Worm (Caenorhabditis elegans) whole organism, L1 larva: ENCODE data around the gene Y40B10A.9.

Experiments
- C04F5.9 ChIP-seq: sonication (generic microtip); optimal IDR thresholded peaks from 2 replicates; lab custom pipeline; 2016; ENCODE audit warnings: missing genetic modification characterization, missing compliant biosample characterization
- aly-2 ChIP-seq: fragments of 150-350 bp; optimal IDR thresholded peaks from 2 replicates; lab custom pipeline; 2014; ENCODE audit warnings: missing biosample characterization, missing genetic modification characterization
- ceh-63 ChIP-seq: fragments of 200-800 bp; sonication (Bioruptor generic); optimal IDR thresholded peaks from 2 replicates; lab custom pipeline; 2018; ENCODE audit warnings: mild to moderate bottlenecking, missing genetic modification characterization, missing compliant biosample characterization
- ceh-8 ChIP-seq: fragments of 200-800 bp; sonication (Bioruptor generic); optimal IDR thresholded peaks from 2 replicates; lab custom pipeline; 2018; ENCODE audit warnings: mild to moderate bottlenecking, missing genetic modification characterization, moderate library complexity, missing compliant biosample characterization
- ceh-82 ChIP-seq, 3 experiments: fragments of 150-350 bp in 1 of 3; sonication (generic microtip) in 2 of 3; optimal IDR thresholded peaks; 2 replicates each; lab custom pipeline; 2014 to 2017; ENCODE audit warnings: missing biosample characterization in 3 of 3, missing genetic modification characterization in 3 of 3
- ceh-90 ChIP-seq: sonication (generic microtip); optimal IDR thresholded peaks from 2 replicates; lab custom pipeline; 2016; ENCODE audit warnings: missing genetic modification characterization, missing compliant biosample characterization
- efl-3 ChIP-seq: fragments of 200-800 bp; sonication (Bioruptor generic); optimal IDR thresholded peaks from 2 replicates; lab custom pipeline; 2018; ENCODE audit warnings: mild to moderate bottlenecking, missing genetic modification characterization, missing compliant biosample characterization
- egl-27 ChIP-seq, 2 experiments: fragments of 150-350 bp in 1 of 2; sonication (generic microtip); optimal IDR thresholded peaks; 3 replicates each; lab custom pipeline; 2017 to 2018; ENCODE audit warnings: missing biosample characterization in 2 of 2, missing genetic modification characterization in 2 of 2, missing genetic modification reagents in 2 of 2
- elt-2 ChIP-seq: sonication (generic microtip); optimal IDR thresholded peaks from 2 replicates; lab custom pipeline; 2016; ENCODE audit warnings: missing genetic modification characterization, mild to moderate bottlenecking, inconsistent platforms, missing compliant biosample characterization, missing genetic modification reagents
- ets-5 ChIP-seq: fragments of 200-800 bp; sonication (Bioruptor generic); IDR thresholded peaks from 2 replicates; pipeline ENCODE4 v1.3.6; 2022; ENCODE audit warnings: missing genetic modification characterization, missing compliant biosample characterization
- fkh-10 ChIP-seq: sonication (generic microtip); optimal IDR thresholded peaks from 2 replicates; lab custom pipeline; 2017; ENCODE audit warnings: missing biosample characterization, missing genetic modification reagents, missing genetic modification characterization
- fkh-4 ChIP-seq: sonication (generic microtip); optimal IDR thresholded peaks from 2 replicates; lab custom pipeline; 2016; ENCODE audit warnings: missing compliant biosample characterization, missing genetic modification characterization, borderline replicate concordance
- fkh-8 ChIP-seq: sonication (generic microtip); optimal IDR thresholded peaks from 2 replicates; lab custom pipeline; 2016; ENCODE audit warnings: mild to moderate bottlenecking, missing genetic modification characterization, missing compliant biosample characterization
- fos-1 ChIP-seq: fragments of 150-350 bp; optimal IDR thresholded peaks from 2 replicates; lab custom pipeline; 2014; ENCODE audit warnings: missing biosample characterization, missing genetic modification characterization
- hlh-17 ChIP-seq: fragments of 200-800 bp; sonication (Bioruptor generic); optimal IDR thresholded peaks from 2 replicates; lab custom pipeline; 2018; ENCODE audit warnings: missing genetic modification characterization, mild to moderate bottlenecking, missing compliant biosample characterization, moderate library complexity, borderline replicate concordance
- hpl-2 ChIP-seq: fragments of 150-350 bp; optimal IDR thresholded peaks from 2 replicates; lab custom pipeline; 2014; ENCODE audit warnings: missing biosample characterization, missing genetic modification reagents, missing genetic modification characterization
- isw-1 ChIP-seq: fragments of 200-800 bp; sonication (Bioruptor generic); IDR thresholded peaks from 2 replicates; pipeline ENCODE4 v1.3.6; 2022; ENCODE audit warnings: missing genetic modification characterization, missing compliant biosample characterization
- jun-1 ChIP-seq: fragments of 150-350 bp; optimal IDR thresholded peaks from 2 replicates; lab custom pipeline; 2014; ENCODE audit warnings: missing biosample characterization, missing genetic modification reagents, missing genetic modification characterization
- lin-14 ChIP-seq: fragments of 200-800 bp; sonication (Bioruptor generic); optimal IDR thresholded peaks from 2 replicates; lab custom pipeline; 2018; ENCODE audit warnings: mild to moderate bottlenecking, missing genetic modification characterization, moderate library complexity, missing compliant biosample characterization
- lir-3 ChIP-seq: sonication (generic microtip); optimal IDR thresholded peaks from 2 replicates; lab custom pipeline; 2016; ENCODE audit warnings: mild to moderate bottlenecking, missing genetic modification characterization, moderate library complexity, missing compliant biosample characterization; ENCODE audit not compliant: poor library complexity
- lsy-2 ChIP-seq, 2 experiments: fragments of 150-350 bp; optimal IDR thresholded peaks; 2 replicates each; lab custom pipeline; 2014; ENCODE audit warnings: missing biosample characterization in 2 of 2, missing genetic modification characterization in 2 of 2
- mdl-1 ChIP-seq, 2 experiments: fragments of 150-350 bp; optimal IDR thresholded peaks; 2 replicates each; lab custom pipeline; 2014 to 2017; ENCODE audit warnings: missing biosample characterization in 2 of 2, missing genetic modification characterization in 2 of 2, inconsistent platforms in 1 of 2
- mef-2 ChIP-seq: fragments of 150-350 bp; optimal IDR thresholded peaks from 2 replicates; lab custom pipeline; 2014; ENCODE audit warnings: missing biosample characterization, missing genetic modification characterization
- mep-1 ChIP-seq: fragments of 150-350 bp; optimal IDR thresholded peaks from 2 replicates; lab custom pipeline; 2014; ENCODE audit warnings: missing biosample characterization, missing genetic modification characterization
- nhr-19 ChIP-seq: fragments of 200-800 bp; sonication (Bioruptor generic); conservative IDR thresholded peaks from 2 replicates; pipeline ENCODE4 v1.3.6; 2022; ENCODE audit warnings: missing genetic modification characterization, missing compliant biosample characterization
- nhr-47 ChIP-seq: sonication (generic microtip); optimal IDR thresholded peaks from 2 replicates; lab custom pipeline; 2016; ENCODE audit warnings: mild to moderate bottlenecking, missing genetic modification characterization, moderate library complexity, missing compliant biosample characterization
- nhr-71 ChIP-seq: sonication (generic microtip); optimal IDR thresholded peaks from 2 replicates; lab custom pipeline; 2016; ENCODE audit warnings: mild to moderate bottlenecking, missing genetic modification characterization, moderate library complexity, missing compliant biosample characterization
- nhr-85 ChIP-seq: sonication (generic microtip); peaks from one replicate; lab custom pipeline; 2016; ENCODE audit warnings: missing genetic modification characterization, inconsistent platforms, missing compliant biosample characterization
- nhr-90 ChIP-seq: sonication (generic microtip); optimal IDR thresholded peaks from 2 replicates; lab custom pipeline; 2016; ENCODE audit warnings: mild to moderate bottlenecking, missing genetic modification characterization, missing compliant biosample characterization; ENCODE audit not compliant: poor library complexity
- pqm-1 ChIP-seq: sonication (generic microtip); optimal IDR thresholded peaks from 3 replicates; lab custom pipeline; 2017; ENCODE audit warnings: missing biosample characterization, missing genetic modification characterization
- rnt-1 ChIP-seq: sonication (generic microtip); optimal IDR thresholded peaks from 2 replicates; lab custom pipeline; 2016; ENCODE audit warnings: mild to moderate bottlenecking, missing genetic modification characterization, moderate library complexity, missing compliant biosample characterization
- snu-23 ChIP-seq: sonication (generic microtip); optimal IDR thresholded peaks from 2 replicates; lab custom pipeline; 2016; ENCODE audit warnings: missing genetic modification characterization, missing compliant biosample characterization
- swsn-7 ChIP-seq: sonication (generic microtip); optimal IDR thresholded peaks from 2 replicates; lab custom pipeline; 2016; ENCODE audit warnings: missing genetic modification characterization, missing compliant biosample characterization
- unc-30 ChIP-seq: sonication (generic microtip); optimal IDR thresholded peaks from 2 replicates; lab custom pipeline; 2017; ENCODE audit warnings: missing biosample characterization, missing genetic modification characterization
- unc-86 ChIP-seq: sonication (generic microtip); optimal IDR thresholded peaks from 2 replicates; lab custom pipeline; 2016; ENCODE audit warnings: missing genetic modification characterization, missing compliant biosample characterization
- ztf-11 ChIP-seq, 2 experiments: sonication (generic microtip); optimal IDR thresholded peaks; 2 replicates each; lab custom pipeline; 2016 to 2017; ENCODE audit warnings: missing genetic modification characterization in 2 of 2, missing biosample characterization in 1 of 2, missing compliant biosample characterization in 1 of 2

Y40B10A.9 gene

ce11 chrV:2029877-2030276 is 42.8 kb downstream of the Y40B10A.9 start, which contains the start of gene F59A7.12:
F59A7.12 (plus strand) TSS chrV:2030177.
- no peak for TF ChIP-seq jun-1 (tag; lab: Kevin White, UChicago)
- no peak for TF ChIP-seq rnt-1 (tag; lab: Kevin White, UChicago)
- no peak for TF ChIP-seq mef-2 (tag; lab: Kevin White, UChicago)
- TF ChIP-seq nhr-19, result no peak
- no peak for TF ChIP-seq unc-30 (tag; lab: Kevin White, UChicago)
- no peak for TF ChIP-seq lsy-2 (tag; optimal IDR thresholded peaks at IDR 0.05; lab: Kevin White, UChicago)
- no peak for TF ChIP-seq fkh-10 (GFP tag; lab: Kevin White, UChicago)
- no peak for TF ChIP-seq pqm-1 (tag; lab: Kevin White, UChicago)
- no peak for TF ChIP-seq ceh-63 (GFP tag; lab: Kevin White, UChicago)
- TF ChIP-seq efl-3 (GFP tag; lab: Kevin White, UChicago), result no peak
- TF ChIP-seq mep-1, result no peak
- no peak for TF ChIP-seq hlh-17 (GFP tag; lab: Kevin White, UChicago)
- no peak for TF ChIP-seq fkh-4 (tag; lab: Kevin White, UChicago)
- no peak for TF ChIP-seq isw-1 (GFP tag; lab: Robert Waterston, UW)
- no peak for TF ChIP-seq snu-23
- no peak for TF ChIP-seq lir-3
- TF ChIP-seq ceh-8 (GFP tag; lab: Kevin White, UChicago), result no peak
- TF ChIP-seq unc-86, result no peak
- TF ChIP-seq elt-2 (tag; lab: Kevin White, UChicago), result no peak
- no peak for TF ChIP-seq aly-2 (tag; lab: Kevin White, UChicago)
- TF ChIP-seq, all 84 proteins: peak for 0

ce11 chrV:2027787-2028186 is 44.9 kb downstream of the Y40B10A.9 start, which contains the start of gene srab-13:
srab-13 (minus strand) TSS chrV:2027887.
- TF ChIP-seq ceh-82 (tag; optimal IDR thresholded peaks at IDR 0.05; lab: Kevin White, UChicago), result no peak
- no peak for TF ChIP-seq ets-5 (GFP tag; lab: Robert Waterston, UW)
- no peak for TF ChIP-seq nhr-90 (tag; lab: Kevin White, UChicago)
- no peak for TF ChIP-seq nhr-85 (tag; lab: Kevin White, UChicago)
- TF ChIP-seq unc-30 (tag; lab: Kevin White, UChicago), result no peak
- TF ChIP-seq ceh-8 (GFP tag; lab: Kevin White, UChicago), result no peak
- no peak for TF ChIP-seq elt-2 (tag; lab: Kevin White, UChicago)
- TF ChIP-seq, all 84 proteins: peak for 0

- TF ChIP-seq ceh-90 (tag; lab: Kevin White, UChicago) (no peak), fos-1 (no peak), ztf-11 (tag; optimal IDR thresholded peaks at IDR 0.05; lab: Kevin White, UChicago) (no peak), lin-14 (GFP tag; lab: Kevin White, UChicago) (no peak), mep-1 (no peak), ceh-63 (GFP tag; lab: Kevin White, UChicago) (no peak), C04F5.9 (tag; lab: Kevin White, UChicago) (no peak), egl-27 (tag; optimal IDR thresholded peaks at IDR 0.05; lab: Kevin White, UChicago) (no peak)
- TF ChIP-seq, all 84 proteins: peak for 0
Measured at ce11 chrV:2022374-2022773, 50.3 kb downstream of the Y40B10A.9 start, which contains the start of gene F59A7.5. F59A7.5 (plus strand) TSS chrV:2022674.

- TF ChIP-seq fos-1, result no peak
- TF ChIP-seq nhr-47 (tag; lab: Kevin White, UChicago), result peak; percentile 50
- no peak for TF ChIP-seq hpl-2
- no peak for TF ChIP-seq unc-30 (tag; lab: Kevin White, UChicago)
- TF ChIP-seq mdl-1 (tag; optimal IDR thresholded peaks at IDR 0.05; lab: Kevin White, UChicago), result no peak
- TF ChIP-seq isw-1 (GFP tag; lab: Robert Waterston, UW), result no peak
- no peak for TF ChIP-seq swsn-7
- TF ChIP-seq nhr-71 (tag; lab: Kevin White, UChicago), result peak; percentile 59
- no peak for TF ChIP-seq C04F5.9 (tag; lab: Kevin White, UChicago)
- TF ChIP-seq ceh-82 (tag; optimal IDR thresholded peaks at IDR 0.05; lab: Kevin White, UChicago), result no peak
- no peak for TF ChIP-seq jun-1 (tag; lab: Kevin White, UChicago)
- TF ChIP-seq fkh-8 (tag; lab: Kevin White, UChicago), result peak; percentile 59
- TF ChIP-seq lsy-2 (tag; optimal IDR thresholded peaks at IDR 0.05; lab: Kevin White, UChicago), result no peak
Measured at ce11 chrV:2021283-2021682, 51.4 kb downstream of the Y40B10A.9 start.
